Fruit fly (Drosophila melanogaster) whole organism, pupa: ENCODE data around the gene CG17672.
A peak's percentile ranks its signal among the peaks of the same experiment; 100 is the strongest.

Experiments used
- CG10348 ChIP-seq: fragments of 200-800 bp; sonication (Bioruptor generic); IDR thresholded peaks from 2 replicates; pipeline ENCODE4 v1.3.6; 2022; ENCODE audit warnings: missing biosample characterization, missing genetic modification characterization
- CG12605 ChIP-seq: fragments of 200-800 bp; sonication (Bioruptor generic); IDR thresholded peaks from 2 replicates; pipeline ENCODE4 v1.3.6; 2022; ENCODE audit warnings: missing biosample characterization, missing genetic modification characterization
- CG13204 ChIP-seq: fragments of 200-800 bp; sonication (Bioruptor generic); optimal IDR thresholded peaks from 2 replicates; lab custom pipeline; 2018; ENCODE audit warnings: missing biosample characterization, mild to moderate bottlenecking, missing genetic modification characterization, moderate library complexity
- CG32121 ChIP-seq: fragments of 200-800 bp; sonication (Bioruptor generic); IDR thresholded peaks from 2 replicates; pipeline ENCODE4 v1.3.6; 2022; ENCODE audit warnings: missing biosample characterization, missing genetic modification characterization
- CG34367 ChIP-seq: fragments of 200-800 bp; sonication (Bioruptor generic); optimal IDR thresholded peaks from 2 replicates; lab custom pipeline; 2018; ENCODE audit warnings: missing biosample characterization, mild to moderate bottlenecking, missing genetic modification characterization
- CG9948 ChIP-seq: fragments of 200-800 bp; sonication (Bioruptor generic); optimal IDR thresholded peaks from 2 replicates; lab custom pipeline; 2018; ENCODE audit warnings: missing biosample characterization, mild to moderate bottlenecking, missing genetic modification characterization, moderate library complexity
- D1 ChIP-seq: fragments of 200-800 bp; sonication (Bioruptor generic); optimal IDR thresholded peaks from 2 replicates; lab custom pipeline; 2018; ENCODE audit warnings: missing biosample characterization, mild to moderate bottlenecking, missing genetic modification characterization, moderate library complexity
- EcR ChIP-seq: fragments of 200-800 bp; sonication (Bioruptor generic); optimal IDR thresholded peaks from 3 replicates; lab custom pipeline; 2019; ENCODE audit warnings: missing biosample characterization, missing genetic modification characterization, mild to moderate bottlenecking, moderate library complexity, missing genetic modification reagents
- Ets98B ChIP-seq: fragments of 200-800 bp; sonication (Bioruptor generic); IDR thresholded peaks from 2 replicates; pipeline ENCODE4 v1.3.6; 2022; ENCODE audit warnings: missing biosample characterization, missing genetic modification characterization
- Pif1A ChIP-seq: fragments of 200-800 bp; sonication (Bioruptor generic); optimal IDR thresholded peaks from 3 replicates; lab custom pipeline; 2016; ENCODE audit warnings: missing biosample characterization, missing genetic modification characterization
- Pif1B ChIP-seq: fragments of 200-800 bp; sonication (Bioruptor generic); optimal IDR thresholded peaks from 3 replicates; lab custom pipeline; 2016; ENCODE audit warnings: missing biosample characterization, missing genetic modification characterization
- fd96Ca ChIP-seq: fragments of 200-800 bp; sonication (Bioruptor generic); IDR thresholded peaks from 3 replicates; pipeline ENCODE4 v1.3.6; 2022; ENCODE audit warnings: missing biosample characterization, missing genetic modification characterization
- rn ChIP-seq: fragments of 200-800 bp; sonication (Bioruptor generic); IDR thresholded peaks from 2 replicates; pipeline ENCODE4 v1.3.6; 2022; ENCODE audit warnings: missing biosample characterization, missing genetic modification characterization

DNA sequence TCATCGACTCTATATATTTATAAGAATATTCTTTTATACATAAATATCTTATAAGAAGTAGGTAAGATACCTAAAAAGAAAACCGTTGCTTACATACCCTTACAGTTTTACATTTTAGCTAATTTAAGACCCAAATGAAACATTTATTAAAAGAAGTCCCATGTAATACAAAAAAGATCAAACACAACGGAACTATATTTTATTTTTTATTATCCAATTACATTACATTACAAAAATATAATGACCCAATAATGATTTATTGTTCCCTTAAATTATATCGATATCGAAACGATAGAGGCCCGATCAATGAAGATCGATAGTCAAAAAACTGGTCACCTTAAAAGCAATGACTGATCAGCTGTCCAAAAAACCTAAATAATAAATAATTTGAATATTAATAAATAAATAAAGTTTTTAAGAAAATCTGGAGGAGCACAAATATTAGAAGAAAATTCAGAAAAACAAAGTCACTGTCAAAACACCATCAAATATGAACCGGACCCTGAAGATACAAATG is 20.8 kb upstream of the CG17672 start:
- TF ChIP-seq fd96Ca (GFP tag; lab: Robert Waterston, UW) = no peak
- TF ChIP-seq CG34367 = no peak
- peak; percentile 32 for TF ChIP-seq D1 (tag; lab: Kevin White, UChicago)
- TF ChIP-seq CG9948 = no peak
- no peak for TF ChIP-seq EcR (GFP tag; lab: Kevin White, UChicago)
- no peak for TF ChIP-seq Pif1B
- no peak for TF ChIP-seq rn (GFP tag; lab: Robert Waterston, UW)
- TF ChIP-seq CG12605 = no peak
- TF ChIP-seq CG32121 (GFP tag; lab: Robert Waterston, UW) = no peak
- TF ChIP-seq Ets98B (GFP tag; lab: Robert Waterston, UW) = no peak
- TF ChIP-seq Pif1A (GFP tag; lab: Kevin White, UChicago) = no peak
- TF ChIP-seq CG13204 (GFP tag; lab: Kevin White, UChicago) = no peak
- TF ChIP-seq CG10348 = no peak
